Worm (Caenorhabditis elegans): ENCODE measurements around the gene nhr-20.

DNA sequence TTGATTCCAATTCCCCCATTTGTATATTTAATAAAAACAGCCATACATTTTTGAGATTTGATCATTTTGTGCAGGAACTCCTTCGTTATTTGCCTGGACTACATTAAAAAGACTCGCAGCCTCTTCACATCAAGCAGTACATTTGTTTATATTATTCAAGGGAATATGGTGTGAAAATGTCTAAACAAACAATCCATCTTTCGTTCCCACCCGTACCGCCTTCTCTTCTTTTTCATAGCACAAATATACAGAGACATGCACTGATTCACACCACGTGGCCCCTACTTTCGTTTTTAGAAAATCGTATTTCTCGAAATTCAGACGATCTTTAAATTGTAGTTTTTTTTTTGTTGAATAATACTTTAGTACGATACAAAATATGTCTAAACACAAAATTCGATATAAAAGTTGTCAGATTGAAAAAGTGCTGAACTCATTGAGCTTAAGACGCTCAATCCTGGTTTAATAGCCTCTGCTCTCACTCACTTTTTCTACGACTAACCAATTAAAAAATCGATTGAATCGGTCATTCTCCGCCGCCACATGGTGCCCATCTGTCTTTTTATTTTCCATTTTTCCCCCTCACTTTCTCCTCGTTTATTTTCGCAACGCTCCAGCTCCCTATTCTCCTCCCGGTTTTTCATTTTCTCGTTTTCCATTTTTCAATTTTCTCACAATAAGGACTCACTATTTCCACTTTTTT is 37.6 kb downstream of the nhr-20 start:
- no peak for TF ChIP-seq ceh-9 (tag; optimal IDR thresholded peaks at IDR 0.05)
- no peak for TF ChIP-seq pha-4 (tag; optimal IDR thresholded peaks at IDR 0.05)
- TF ChIP-seq unc-55 (GFP tag; optimal IDR thresholded peaks at IDR 0.05) = no peak
- no peak for TF ChIP-seq nhr-11 (tag; optimal IDR thresholded peaks at IDR 0.05)
- TF ChIP-seq F13H6.1 (tag; optimal IDR thresholded peaks at IDR 0.05) = no peak
- TF ChIP-seq ceh-14 (tag; optimal IDR thresholded peaks at IDR 0.05) = no peak
- no peak for TF ChIP-seq sox-2 (GFP tag; IDR thresholded peaks at IDR 0.05)
- TF ChIP-seq hlh-6 (tag; optimal IDR thresholded peaks at IDR 0.05) = no peak
- TF ChIP-seq hlh-30 (tag; optimal IDR thresholded peaks at IDR 0.05; ENCODE audit: insufficient read depth) = no peak
- no peak for TF ChIP-seq lin-11 (tag; optimal IDR thresholded peaks at IDR 0.05)
- TF ChIP-seq zip-5 (tag; optimal IDR thresholded peaks at IDR 0.05) = no peak
- TF ChIP-seq ceh-18 (tag; optimal IDR thresholded peaks at IDR 0.05) = no peak

Data from whole organism, late embryonic.